Worm (Caenorhabditis elegans) whole organism, early embryonic: ENCODE measurements around the gene F01D5.3.

Source experiments
- B0310.2 ChIP-seq: sonication (generic microtip); optimal IDR thresholded peaks from 2 replicates; lab custom pipeline; 2016; ENCODE audit warnings: mild to moderate bottlenecking, missing genetic modification characterization, missing compliant biosample characterization
- F13C5.2 ChIP-seq: sonication (generic microtip); optimal IDR thresholded peaks from 2 replicates; lab custom pipeline; 2017; ENCODE audit warnings: mild to moderate bottlenecking, missing genetic modification characterization, inconsistent platforms, missing compliant biosample characterization
- aly-1 ChIP-seq: sonication (generic microtip); optimal IDR thresholded peaks from 2 replicates; lab custom pipeline; 2016; ENCODE audit warnings: missing genetic modification characterization, missing compliant biosample characterization
- ama-1 ChIP-seq: fragments of 150-350 bp; optimal IDR thresholded peaks from 2 replicates; lab custom pipeline; 2014
- ceh-13 ChIP-seq: fragments of 200-800 bp; sonication (Bioruptor generic); optimal IDR thresholded peaks from 2 replicates; lab custom pipeline; 2018; ENCODE audit warnings: mild to moderate bottlenecking, missing genetic modification characterization, missing compliant biosample characterization
- ceh-36 ChIP-seq: sonication (generic microtip); optimal IDR thresholded peaks from 2 replicates; lab custom pipeline; 2016; ENCODE audit warnings: missing genetic modification characterization, inconsistent platforms, missing compliant biosample characterization
- ets-7 ChIP-seq: sonication (generic microtip); optimal IDR thresholded peaks from 2 replicates; lab custom pipeline; 2016; ENCODE audit warnings: missing genotype, missing genetic modification characterization, missing compliant biosample characterization
- flt-1 ChIP-seq: fragments of 200-800 bp; sonication (Bioruptor generic); IDR thresholded peaks from 2 replicates; pipeline ENCODE4 v1.3.6; 2022; ENCODE audit warnings: missing genetic modification characterization, missing compliant biosample characterization
- hmbx-1 ChIP-seq: sonication (generic microtip); optimal IDR thresholded peaks from 2 replicates; lab custom pipeline; 2016; ENCODE audit warnings: mild to moderate bottlenecking, missing genetic modification characterization, missing compliant biosample characterization
- hmg-4 ChIP-seq: fragments of 200-800 bp; sonication (Bioruptor generic); optimal IDR thresholded peaks from 2 replicates; lab custom pipeline; 2018; ENCODE audit warnings: mild to moderate bottlenecking, missing genetic modification characterization, missing compliant biosample characterization
- hnd-1 ChIP-seq: sonication (generic microtip); optimal IDR thresholded peaks from 2 replicates; lab custom pipeline; 2016; ENCODE audit warnings: missing genetic modification characterization, missing compliant biosample characterization
- pes-1 ChIP-seq: fragments of 200-800 bp; sonication (Bioruptor generic); IDR thresholded peaks from 2 replicates; pipeline ENCODE4 v1.3.6; 2022; ENCODE audit warnings: missing genetic modification reagents, missing genetic modification characterization, missing compliant biosample characterization
- scrt-1 ChIP-seq: fragments of 200-800 bp; sonication (Bioruptor generic); IDR thresholded peaks from 2 replicates; pipeline ENCODE4 v1.3.6; 2022; ENCODE audit warnings: missing genetic modification characterization, missing compliant biosample characterization
- sea-1 ChIP-seq: fragments of 200-800 bp; sonication (Bioruptor generic); conservative IDR thresholded peaks from 2 replicates; pipeline ENCODE4 v1.3.6; 2022; ENCODE audit warnings: missing genetic modification characterization, missing compliant biosample characterization
- tbx-11 ChIP-seq: fragments of 200-800 bp; sonication (Bioruptor generic); IDR thresholded peaks from 2 replicates; pipeline ENCODE4 v1.3.6; 2022; ENCODE audit warnings: missing genetic modification characterization, missing compliant biosample characterization
- tbx-37 ChIP-seq: fragments of 200-800 bp; sonication (Bioruptor generic); conservative IDR thresholded peaks from 2 replicates; pipeline ENCODE4 v1.3.6; 2022; ENCODE audit warnings: missing genetic modification reagents, missing genetic modification characterization, missing compliant biosample characterization
- tra-4 ChIP-seq: sonication (generic microtip); optimal IDR thresholded peaks from 2 replicates; lab custom pipeline; 2017; ENCODE audit warnings: missing genetic modification characterization, missing compliant biosample characterization

The F01D5.3 gene

ce11 chrII:13951986-13952385 is 48.0 kb downstream of the F01D5.3 start:
- TF ChIP-seq ama-1 (lab: Kevin White, UChicago): no peak
- no peak for TF ChIP-seq ceh-36 (tag; lab: Kevin White, UChicago)
- no peak for TF ChIP-seq tra-4 (tag; lab: Kevin White, UChicago)
- TF ChIP-seq B0310.2 (tag; lab: Kevin White, UChicago): no peak
- TF ChIP-seq tbx-11 (GFP tag; lab: Robert Waterston, UW): no peak
- no peak for TF ChIP-seq ets-7 (tag; lab: Kevin White, UChicago)
- no peak for TF ChIP-seq hnd-1 (tag; lab: Kevin White, UChicago)
- TF ChIP-seq scrt-1 (GFP tag; lab: Robert Waterston, UW): no peak
- TF ChIP-seq tbx-37 (GFP tag; lab: Robert Waterston, UW): no peak

- TF ChIP-seq ceh-36 (tag; lab: Kevin White, UChicago) (no peak), F13C5.2 (tag; lab: Kevin White, UChicago) (no peak), tra-4 (tag; lab: Kevin White, UChicago) (no peak), tbx-11 (GFP tag; lab: Robert Waterston, UW) (no peak), ets-7 (tag; lab: Kevin White, UChicago) (no peak), flt-1 (GFP tag; lab: Robert Waterston, UW) (no peak), B0310.2 (tag; lab: Kevin White, UChicago) (no peak), sea-1 (GFP tag; lab: Robert Waterston, UW) (no peak), ama-1 (lab: Kevin White, UChicago) (no peak), hmg-4 (GFP tag; lab: Kevin White, UChicago) (no peak), hnd-1 (tag; lab: Kevin White, UChicago) (no peak), pes-1 (GFP tag; lab: Robert Waterston, UW) (no peak), hmbx-1 (tag; lab: Kevin White, UChicago) (no peak), tbx-37 (GFP tag; lab: Robert Waterston, UW) (no peak), aly-1 (tag; lab: Kevin White, UChicago) (no peak), scrt-1 (GFP tag; lab: Robert Waterston, UW) (no peak), ceh-13 (GFP tag; lab: Kevin White, UChicago) (no peak)
These were observed 50.7 kb downstream of the F01D5.3 start, which contains the start of gene sre-44 for ce11 chrII:13949290-13949689. TSS of gene sre-44 (plus strand) at chrII:13949590.
